Worm (Caenorhabditis elegans) whole organism, L4 larva: Measurements from ENCODE around the gene K02C4.3.
A peak's percentile ranks its signal among the peaks of the same experiment; 100 is the strongest.

ENCODE experiments used
- F26F4.8 ChIP-seq: fragments of 200-800 bp; sonication (Bioruptor generic); conservative IDR thresholded peaks from 2 replicates; pipeline ENCODE4 v1.3.6; 2022; ENCODE audit warnings: missing genetic modification characterization, missing compliant biosample characterization
- F37D6.2 ChIP-seq: sonication (generic microtip); optimal IDR thresholded peaks from 2 replicates; lab custom pipeline; 2016; ENCODE audit warnings: mild to moderate bottlenecking, missing genetic modification characterization, missing compliant biosample characterization
- F44E2.7 ChIP-seq: fragments of 200-800 bp; sonication (Bioruptor generic); IDR thresholded peaks from 2 replicates; pipeline ENCODE4 v2.1.2; 2022; ENCODE audit warnings: missing genetic modification characterization, missing compliant biosample characterization
- F49E8.2 ChIP-seq: sonication (generic microtip); optimal IDR thresholded peaks from 2 replicates; lab custom pipeline; 2016; ENCODE audit warnings: missing compliant biosample characterization, mild to moderate bottlenecking, missing genetic modification characterization, borderline replicate concordance
- T26A8.4 ChIP-seq: fragments of 200-800 bp; sonication (Bioruptor generic); IDR thresholded peaks from 2 replicates; pipeline ENCODE4 v1.3.6; 2022; ENCODE audit warnings: missing genetic modification characterization, missing compliant biosample characterization
- Y48G9A.11 ChIP-seq: fragments of 200-800 bp; sonication (Bioruptor generic); IDR thresholded peaks from 2 replicates; pipeline ENCODE4 v1.3.6; 2022; ENCODE audit warnings: missing genetic modification reagents, missing genetic modification characterization, missing compliant biosample characterization
- aha-1 ChIP-seq: fragments of 150-350 bp; peaks from one replicate; lab custom pipeline; 2014; ENCODE audit warnings: missing biosample characterization, missing genetic modification characterization
- attf-4 ChIP-seq: sonication (generic microtip); optimal IDR thresholded peaks from 3 replicates; lab custom pipeline; 2017; ENCODE audit warnings: missing biosample characterization, missing genetic modification characterization
- ceh-28 ChIP-seq: fragments of 150-350 bp; optimal IDR thresholded peaks from 2 replicates; lab custom pipeline; 2014; ENCODE audit warnings: missing biosample characterization, missing genetic modification reagents, missing genetic modification characterization
- ceh-32 ChIP-seq: sonication (generic microtip); optimal IDR thresholded peaks from 2 replicates; lab custom pipeline; 2016; ENCODE audit warnings: mild to moderate bottlenecking, missing genetic modification characterization, missing compliant biosample characterization; ENCODE audit not compliant: poor library complexity
- ceh-44 ChIP-seq: fragments of 200-800 bp; sonication (Bioruptor generic); IDR thresholded peaks from 2 replicates; pipeline ENCODE4 v1.3.6; 2022; ENCODE audit warnings: missing genetic modification reagents, missing genetic modification characterization, missing compliant biosample characterization
- ceh-82 ChIP-seq: sonication (generic microtip); optimal IDR thresholded peaks from 2 replicates; lab custom pipeline; 2017; ENCODE audit warnings: missing biosample characterization, missing genetic modification characterization
- ces-1 ChIP-seq: fragments of 150-350 bp; sonication (generic microtip); optimal IDR thresholded peaks from 4 replicates; lab custom pipeline; 2014; ENCODE audit warnings: missing biosample characterization, missing genetic modification reagents, missing genetic modification characterization
- ctbp-1 ChIP-seq: fragments of 200-800 bp; sonication (Bioruptor generic); IDR thresholded peaks from 2 replicates; pipeline ENCODE4 v1.3.6; 2022; ENCODE audit warnings: missing genetic modification reagents, missing genetic modification characterization, missing compliant biosample characterization
- daf-16 ChIP-seq, 3 experiments: sonication (generic microtip); optimal IDR thresholded peaks; 2 replicates each; lab custom pipeline; 2016 to 2017; ENCODE audit warnings: missing genetic modification characterization in 3 of 3, missing genetic modification reagents in 3 of 3, mild to moderate bottlenecking in 2 of 3, missing compliant biosample characterization in 2 of 3, missing biosample characterization in 1 of 3, moderate library complexity in 1 of 3
- daf-8 ChIP-seq: fragments of 200-800 bp; sonication (Bioruptor generic); IDR thresholded peaks from 2 replicates; pipeline ENCODE4 v1.3.6; 2022; ENCODE audit warnings: missing genetic modification characterization, missing compliant biosample characterization
- dmd-6 ChIP-seq: fragments of 200-800 bp; sonication (Bioruptor generic); IDR thresholded peaks from 2 replicates; pipeline ENCODE4 v1.3.6; 2022; ENCODE audit warnings: missing genetic modification reagents, missing genetic modification characterization, missing compliant biosample characterization
- hif-1 ChIP-seq, 2 experiments: sonication (generic microtip); optimal IDR thresholded peaks; 2 replicates each; lab custom pipeline; 2016 to 2017; ENCODE audit warnings: missing compliant biosample characterization in 2 of 2, missing genetic modification characterization in 2 of 2, missing genetic modification reagents in 2 of 2, missing genotype in 2 of 2, mild to moderate bottlenecking in 1 of 2
- hlh-30 ChIP-seq: sonication (generic microtip); optimal IDR thresholded peaks from 2 replicates; lab custom pipeline; 2017; ENCODE audit warnings: antibody characterized with exemption, mild to moderate bottlenecking, missing genetic modification characterization, missing compliant biosample characterization; ENCODE audit not compliant: insufficient read depth
- hmg-1.1 ChIP-seq: fragments of 200-800 bp; sonication (Bioruptor generic); IDR thresholded peaks from 2 replicates; pipeline ENCODE4 v1.3.6; 2022; ENCODE audit warnings: missing genetic modification reagents, missing genetic modification characterization, missing compliant biosample characterization
- lim-7 ChIP-seq: fragments of 200-800 bp; sonication (Bioruptor generic); IDR thresholded peaks from 2 replicates; pipeline ENCODE4 v1.3.6; 2022; ENCODE audit warnings: missing genetic modification characterization, missing compliant biosample characterization
- lin-1 ChIP-seq: fragments of 200-800 bp; sonication (Bioruptor generic); IDR thresholded peaks from 2 replicates; pipeline ENCODE4 v1.3.6; 2022; ENCODE audit warnings: missing genetic modification reagents, missing genetic modification characterization, missing compliant biosample characterization
- lin-13 ChIP-seq: fragments of 150-350 bp; optimal IDR thresholded peaks from 2 replicates; lab custom pipeline; 2014; ENCODE audit warnings: missing biosample characterization, missing genetic modification reagents, missing genetic modification characterization
- lin-39 ChIP-seq: fragments of 150-350 bp; optimal IDR thresholded peaks from 2 replicates; lab custom pipeline; 2014; ENCODE audit warnings: missing biosample characterization, missing genetic modification reagents, missing genetic modification characterization
- lsy-2 ChIP-seq, 2 experiments: fragments of 150-350 bp in 1 of 2; sonication (generic microtip) in 1 of 2; optimal IDR thresholded peaks; 2 replicates each; lab custom pipeline; 2014 to 2017; ENCODE audit warnings: missing biosample characterization in 2 of 2, missing genetic modification characterization in 2 of 2
- mes-2 ChIP-seq: sonication (generic microtip); optimal IDR thresholded peaks from 2 replicates; lab custom pipeline; 2016; ENCODE audit warnings: missing genotype, mild to moderate bottlenecking, missing genetic modification characterization, missing compliant biosample characterization; ENCODE audit not compliant: poor library complexity, severe bottlenecking
- mxl-3 ChIP-seq: fragments of 200-800 bp; sonication (Bioruptor generic); optimal IDR thresholded peaks from 2 replicates; lab custom pipeline; 2018; ENCODE audit warnings: mild to moderate bottlenecking, missing genetic modification characterization, missing compliant biosample characterization
- nhr-102 ChIP-seq: sonication (generic microtip); optimal IDR thresholded peaks from 2 replicates; lab custom pipeline; 2016; ENCODE audit warnings: mild to moderate bottlenecking, missing genetic modification characterization, moderate library complexity, missing compliant biosample characterization
- nhr-25 ChIP-seq: sonication (generic microtip); optimal IDR thresholded peaks from 2 replicates; lab custom pipeline; 2017; ENCODE audit warnings: missing genetic modification characterization, mild to moderate bottlenecking, missing compliant biosample characterization, antibody characterized with exemption, moderate library complexity, borderline replicate concordance; ENCODE audit not compliant: insufficient read depth
- nhr-28 ChIP-seq: fragments of 150-350 bp; optimal IDR thresholded peaks from 2 replicates; lab custom pipeline; 2014; ENCODE audit warnings: missing biosample characterization, missing genetic modification characterization
- nhr-42 ChIP-seq: fragments of 200-800 bp; sonication (Bioruptor generic); IDR thresholded peaks from 2 replicates; pipeline ENCODE4 v1.3.6; 2022; ENCODE audit warnings: missing genetic modification characterization, missing compliant biosample characterization
- nhr-6 ChIP-seq: fragments of 150-350 bp; optimal IDR thresholded peaks from 2 replicates; lab custom pipeline; 2014; ENCODE audit warnings: missing biosample characterization, missing genetic modification characterization
- nhr-76 ChIP-seq: fragments of 150-350 bp; optimal IDR thresholded peaks from 2 replicates; lab custom pipeline; 2014; ENCODE audit warnings: missing biosample characterization, missing genetic modification characterization
- pha-4 ChIP-seq, 2 experiments: fragments of 150-350 bp in 1 of 2; fragments of 200-800 bp in 1 of 2; sonication (Bioruptor generic) in 1 of 2; IDR thresholded peaks in 1 of 2; optimal IDR thresholded peaks in 1 of 2; 2 replicates each; pipeline versions ENCODE4 v1.3.6 to Lab custom; 2014 to 2022; ENCODE audit warnings: missing genetic modification characterization in 2 of 2, missing genetic modification reagents in 2 of 2, missing biosample characterization in 1 of 2, missing compliant biosample characterization in 1 of 2
- set-16 ChIP-seq: fragments of 200-800 bp; sonication (Bioruptor generic); IDR thresholded peaks from 2 replicates; pipeline ENCODE4 v1.3.6; 2022; ENCODE audit warnings: missing genetic modification reagents, missing genetic modification characterization, missing compliant biosample characterization
- skn-1 ChIP-seq: fragments of 150-350 bp; optimal IDR thresholded peaks from 2 replicates; lab custom pipeline; 2014; ENCODE audit warnings: missing biosample characterization, missing genetic modification characterization
- snpc-4 ChIP-seq: fragments of 150-350 bp; optimal IDR thresholded peaks from 2 replicates; lab custom pipeline; 2014; ENCODE audit warnings: missing biosample characterization, missing genetic modification characterization
- spr-1 ChIP-seq: sonication (generic microtip); optimal IDR thresholded peaks from 2 replicates; lab custom pipeline; 2016; ENCODE audit warnings: mild to moderate bottlenecking, missing genetic modification characterization, missing compliant biosample characterization
- spr-3 ChIP-seq: fragments of 200-800 bp; sonication (Bioruptor generic); optimal IDR thresholded peaks from 2 replicates; lab custom pipeline; 2018; ENCODE audit warnings: mild to moderate bottlenecking, missing genetic modification characterization, missing compliant biosample characterization
- tag-97 ChIP-seq: fragments of 200-800 bp; sonication (Bioruptor generic); IDR thresholded peaks from 2 replicates; pipeline ENCODE4 v1.3.6; 2022; ENCODE audit warnings: missing genetic modification characterization, missing compliant biosample characterization
- unc-39 ChIP-seq: sonication (generic microtip); optimal IDR thresholded peaks from 2 replicates; lab custom pipeline; 2017; ENCODE audit warnings: missing biosample characterization, missing genetic modification characterization
- unc-62 ChIP-seq, 3 experiments: fragments of 150-350 bp in 1 of 3; sonication (generic microtip); optimal IDR thresholded peaks in 2 of 3; peaks in 1 of 3; 1 replicate in 1 of 3; 2 replicates in 2 of 3; lab custom pipeline; 2014 to 2017; ENCODE audit warnings: missing biosample characterization in 3 of 3, missing genetic modification characterization in 3 of 3, missing genetic modification reagents in 3 of 3, missing genotype in 1 of 3
- zip-2 ChIP-seq: fragments of 150-350 bp; optimal IDR thresholded peaks from 2 replicates; lab custom pipeline; 2014; ENCODE audit warnings: missing biosample characterization, missing genetic modification characterization
- ztf-7 ChIP-seq: fragments of 150-350 bp; optimal IDR thresholded peaks from 2 replicates; lab custom pipeline; 2014; ENCODE audit warnings: missing biosample characterization, missing genetic modification characterization

Gene K02C4.3

DNA sequence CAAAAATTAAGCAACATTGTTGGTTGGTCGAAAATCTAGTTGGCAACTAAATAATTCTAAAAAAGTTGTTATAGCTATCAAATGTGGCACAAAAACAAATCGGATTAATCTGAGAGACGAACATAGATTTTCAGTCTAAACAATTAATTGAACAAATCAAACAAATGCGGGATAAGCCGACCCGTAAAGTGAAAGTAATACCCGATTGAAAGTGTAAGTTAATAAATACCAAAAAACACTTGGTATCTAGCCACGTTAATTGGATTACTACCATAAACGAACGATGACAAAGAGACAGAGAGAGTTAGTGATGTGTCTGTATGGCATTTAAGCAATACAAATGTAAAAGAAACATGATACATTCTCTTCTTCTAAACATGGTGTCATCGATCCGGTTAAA lies 7.3 kb upstream of the K02C4.3 start:
- no peak for TF ChIP-seq lin-39
- no peak for TF ChIP-seq ztf-7 (tag; lab: Kevin White, UChicago)
- TF ChIP-seq F44E2.7 (GFP tag; lab: Robert Waterston, UW) = no peak
- TF ChIP-seq ceh-32 (tag; lab: Kevin White, UChicago) = no peak
- no peak for TF ChIP-seq spr-3
- no peak for TF ChIP-seq hif-1 (tag; optimal IDR thresholded peaks at IDR 0.05; lab: Kevin White, UChicago)
- no peak for TF ChIP-seq T26A8.4 (GFP tag; lab: Robert Waterston, UW)
- no peak for TF ChIP-seq daf-8
- TF ChIP-seq nhr-42 (GFP tag; lab: Robert Waterston, UW) = no peak
- no peak for TF ChIP-seq daf-16 (GFP tag; optimal IDR thresholded peaks at IDR 0.05; lab: Kevin White, UChicago)
- no peak for TF ChIP-seq daf-16 (tag; optimal IDR thresholded peaks at IDR 0.05; lab: Kevin White, UChicago)
- no peak for TF ChIP-seq pha-4 (GFP tag; IDR thresholded peaks at IDR 0.05; lab: Robert Waterston, UW)
- no peak for TF ChIP-seq pha-4 (tag; optimal IDR thresholded peaks at IDR 0.05; lab: Kevin White, UChicago)
- no peak for TF ChIP-seq ces-1 (GFP tag; lab: Kevin White, UChicago)
- TF ChIP-seq zip-2 = no peak
- TF ChIP-seq attf-4 (tag; lab: Kevin White, UChicago) = no peak

DNA sequence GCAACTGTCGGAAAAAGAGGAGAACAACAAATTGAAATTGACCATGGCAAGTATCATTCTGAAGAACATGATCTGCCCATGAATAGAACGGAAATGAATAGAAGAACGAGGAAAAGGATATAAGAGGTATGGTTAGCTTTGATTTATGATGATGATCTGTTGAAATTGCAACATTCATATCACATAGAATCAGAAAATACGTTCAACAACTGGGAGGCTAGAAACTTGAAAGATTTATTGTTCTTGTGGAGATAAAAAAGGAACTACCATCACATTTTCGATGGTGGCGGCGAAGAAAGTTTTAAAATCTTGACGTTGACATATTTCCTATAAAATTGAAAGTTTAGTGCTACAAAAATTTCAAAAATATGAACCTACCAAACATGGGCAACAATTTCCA lies 6.6 kb upstream of the K02C4.3 start:
- TF ChIP-seq aha-1 (tag; lab: Kevin White, UChicago) (peak; percentile 93), set-16 (no peak)

ce11 chrII:8092537-8092936 lies 5.9 kb upstream of the K02C4.3 start, which contains the start of gene ltd-1:
TSS of gene ltd-1 (minus strand) at chrII:8092754.
- TF ChIP-seq F26F4.8 (GFP tag; lab: Robert Waterston, UW) = no peak
- no peak for TF ChIP-seq ceh-44 (GFP tag; lab: Robert Waterston, UW)
- TF ChIP-seq lin-1 (GFP tag; lab: Robert Waterston, UW) = no peak
- TF ChIP-seq skn-1 (tag; lab: Kevin White, UChicago) = no peak
- TF ChIP-seq aha-1 (tag; lab: Kevin White, UChicago) = peak; percentile 58
- no peak for TF ChIP-seq pha-4 (GFP tag; IDR thresholded peaks at IDR 0.05; lab: Robert Waterston, UW)
- no peak for TF ChIP-seq pha-4 (tag; optimal IDR thresholded peaks at IDR 0.05; lab: Kevin White, UChicago)
- no peak for TF ChIP-seq unc-39 (tag; lab: Kevin White, UChicago)
- no peak for TF ChIP-seq mes-2
- TF ChIP-seq Y48G9A.11 (GFP tag; lab: Robert Waterston, UW) = no peak

DNA sequence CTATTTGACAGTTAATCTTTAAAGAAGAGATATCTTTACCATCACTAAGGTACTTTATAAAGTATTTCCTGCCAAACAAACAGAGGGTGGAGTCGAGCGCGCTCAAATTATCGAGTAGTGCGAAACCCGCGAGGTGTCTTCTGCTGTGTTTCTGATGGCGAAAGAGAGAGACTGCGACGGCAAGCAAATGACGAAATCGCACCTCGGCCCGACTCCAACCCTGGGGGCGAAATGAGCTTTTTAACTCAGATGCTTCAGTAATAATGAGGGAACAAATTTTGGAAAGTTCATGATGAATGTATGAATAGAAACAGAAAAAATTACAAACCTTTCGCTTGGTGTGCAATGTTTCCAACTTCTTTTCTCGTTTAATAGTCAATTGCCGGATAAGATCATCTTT lies 4.9 kb upstream of the K02C4.3 start:
- TF ChIP-seq F37D6.2 (tag; lab: Kevin White, UChicago) = no peak
- peak; percentile 60 for TF ChIP-seq F49E8.2
- TF ChIP-seq mxl-3 = no peak
- 0 out of 2 replicates have a peak, but pooled peaks have one; percentile 53 for TF ChIP-seq hmg-1.1 (GFP tag; lab: Robert Waterston, UW)
- no peak for TF ChIP-seq nhr-76 (tag; lab: Kevin White, UChicago)
- TF ChIP-seq lsy-2 (tag; optimal IDR thresholded peaks at IDR 0.05; lab: Kevin White, UChicago) = peak in 1 of 2 experiments; percentile 71
- peak; percentile 25; the same call in 1 of the 2 replicates for TF ChIP-seq dmd-6
- TF ChIP-seq lin-13 (GFP tag; lab: Kevin White, UChicago) = peak; percentile 45
- TF ChIP-seq tag-97 (GFP tag; lab: Robert Waterston, UW) = no peak
- peak; percentile 47 for TF ChIP-seq nhr-102 (tag; lab: Kevin White, UChicago)
- peak; percentile 53 for TF ChIP-seq nhr-25 (tag; lab: Kevin White, UChicago)
- TF ChIP-seq hlh-30 = peak; percentile 48
- peak; percentile 10 for TF ChIP-seq nhr-6 (tag; lab: Kevin White, UChicago)
- peak in 1 of 2 experiments; percentile 19 for TF ChIP-seq unc-62 (GFP tag; optimal IDR thresholded peaks at IDR 0.05 in 1 of 2; lab: Kevin White, UChicago)
- TF ChIP-seq unc-62 (tag; optimal IDR thresholded peaks at IDR 0.05; lab: Kevin White, UChicago) = no peak
- no peak for TF ChIP-seq spr-1
- TF ChIP-seq ceh-28 (tag; lab: Kevin White, UChicago) = no peak
- no peak for TF ChIP-seq ceh-82 (tag; lab: Kevin White, UChicago)
- TF ChIP-seq snpc-4 (tag; lab: Kevin White, UChicago) = peak; percentile 86
- no peak for TF ChIP-seq pha-4 (GFP tag; IDR thresholded peaks at IDR 0.05; lab: Robert Waterston, UW)
- TF ChIP-seq pha-4 (tag; optimal IDR thresholded peaks at IDR 0.05; lab: Kevin White, UChicago) = no peak
- TF ChIP-seq nhr-28 (tag; lab: Kevin White, UChicago) = peak; percentile 0
- TF ChIP-seq T26A8.4 (GFP tag; lab: Robert Waterston, UW) = peak; percentile 62
- TF ChIP-seq lim-7 (GFP tag; lab: Robert Waterston, UW) = no peak
- peak; percentile 77 for TF ChIP-seq mes-2
- no peak for TF ChIP-seq ctbp-1 (GFP tag; lab: Robert Waterston, UW)
